Worm (Caenorhabditis elegans) whole organism, L1 larva: ENCODE data around the gene D2023.6.
A peak's percentile ranks its signal among the peaks of the same experiment; 100 is the strongest.

ENCODE experiments used
- C04F5.9 ChIP-seq: sonication (generic microtip); optimal IDR thresholded peaks from 2 replicates; lab custom pipeline; 2016; ENCODE audit warnings: missing genetic modification characterization, missing compliant biosample characterization
- ama-1 ChIP-seq: fragments of 150-350 bp; optimal IDR thresholded peaks from 2 replicates; lab custom pipeline; 2014
- hlh-4 ChIP-seq: sonication (generic microtip); optimal IDR thresholded peaks from 2 replicates; lab custom pipeline; 2016; ENCODE audit warnings: mild to moderate bottlenecking, missing genetic modification characterization, missing compliant biosample characterization
- lin-13 ChIP-seq: fragments of 150-350 bp; optimal IDR thresholded peaks from 2 replicates; lab custom pipeline; 2014; ENCODE audit warnings: missing biosample characterization, missing genetic modification reagents, missing genetic modification characterization
- pag-3 ChIP-seq: sonication (generic microtip); optimal IDR thresholded peaks from 2 replicates; lab custom pipeline; 2017; ENCODE audit warnings: missing genetic modification characterization, mild to moderate bottlenecking, missing compliant biosample characterization, antibody characterized with exemption, borderline replicate concordance; ENCODE audit not compliant: insufficient read depth
- pqm-1 ChIP-seq: sonication (generic microtip); optimal IDR thresholded peaks from 3 replicates; lab custom pipeline; 2017; ENCODE audit warnings: missing biosample characterization, missing genetic modification characterization
- skn-1 ChIP-seq: fragments of 150-350 bp; optimal IDR thresholded peaks from 2 replicates; lab custom pipeline; 2014; ENCODE audit warnings: missing biosample characterization, missing genetic modification characterization

ce11 chrV:11799252-11799822 is 27.8 kb upstream of the D2023.6 start:
- TF ChIP-seq C04F5.9 (tag; lab: Kevin White, UChicago) (no peak), hlh-4 (tag; lab: Kevin White, UChicago) (no peak), pqm-1 (no peak), ama-1 (lab: Kevin White, UChicago) (no peak), pag-3 (tag; lab: Kevin White, UChicago) (no peak), lin-13 (GFP tag; lab: Kevin White, UChicago) (peak; percentile 41), skn-1 (tag; lab: Kevin White, UChicago) (no peak)
